Worm (Caenorhabditis elegans): ENCODE measurements around the gene casy-1.
A peak's percentile ranks its signal among the peaks of the same experiment; 100 is the strongest.

casy-1 gene

DNA sequence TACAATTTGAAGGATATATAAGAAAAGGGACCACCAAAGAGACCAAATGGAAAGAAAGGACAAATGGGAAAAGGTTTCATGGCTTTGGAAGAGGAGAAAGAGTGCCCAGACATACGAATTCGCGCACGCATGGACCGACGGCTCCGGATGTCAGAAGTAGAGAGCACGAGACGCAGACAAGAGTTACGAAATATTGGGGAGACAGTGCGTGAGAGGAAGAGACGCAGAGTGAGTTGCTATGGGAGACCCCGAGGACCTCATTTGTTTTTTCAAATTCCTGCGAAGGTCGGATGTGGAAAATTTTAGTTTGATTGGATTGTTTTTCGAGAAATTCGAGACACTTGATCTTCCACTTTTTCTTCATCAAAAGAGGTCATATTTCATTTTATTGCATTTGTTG lies 10.2 kb upstream of the casy-1 start (continued):
- TF ChIP-seq unc-39 (tag; optimal IDR thresholded peaks at IDR 0.05) (no peak), nhr-237 (tag; optimal IDR thresholded peaks at IDR 0.05) (no peak), hmg-1.1 (GFP tag; IDR thresholded peaks at IDR 0.05) (peak; percentile 31; the same call in 1 of the 2 replicates), ztf-11 (tag; optimal IDR thresholded peaks at IDR 0.05) (no peak), madf-9 (GFP tag; conservative IDR thresholded peaks at IDR 0.05) (no peak), unc-62 (GFP tag; optimal IDR thresholded peaks at IDR 0.05 in 1 of 2) (peak in 1 of 2 experiments; percentile 37), unc-62 (tag; optimal IDR thresholded peaks at IDR 0.05) (no peak), Y48G9A.11 (GFP tag; IDR thresholded peaks at IDR 0.05) (no peak), ceh-20 (GFP tag; IDR thresholded peaks at IDR 0.05) (no peak), nhr-10 (tag; optimal IDR thresholded peaks at IDR 0.05) (no peak), T20F7.1 (GFP tag; optimal IDR thresholded peaks at IDR 0.05) (no peak), lin-29 (GFP tag; IDR thresholded peaks at IDR 0.05) (no peak), lin-15B (tag; optimal IDR thresholded peaks at IDR 0.05) (no peak)

DNA sequence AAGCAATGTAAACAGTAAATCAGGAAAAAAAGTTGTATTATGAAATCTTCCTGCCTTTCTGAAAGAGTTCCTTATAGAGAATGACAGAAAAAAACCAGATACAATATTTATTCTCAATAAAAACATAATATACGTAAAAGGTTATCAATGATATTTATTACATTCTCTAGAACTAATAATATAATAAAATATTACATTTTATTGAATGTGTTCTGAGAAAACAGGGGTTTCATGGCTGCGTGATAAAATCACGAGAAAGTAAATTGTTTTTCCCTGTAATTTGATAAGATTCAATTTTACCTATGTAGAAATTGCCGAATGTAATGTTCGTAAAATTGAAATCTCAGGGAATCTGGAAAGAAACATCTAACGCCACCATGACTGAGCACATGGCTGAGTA lies 8.5 kb upstream of the casy-1 start:
- TF ChIP-seq aha-1 (tag) (peak; percentile 82), nhr-42 (GFP tag; IDR thresholded peaks at IDR 0.05) (no peak), nhr-25 (tag; optimal IDR thresholded peaks at IDR 0.05; ENCODE audit: borderline replicate concordance, insufficient read depth) (no peak), hlh-30 (tag; optimal IDR thresholded peaks at IDR 0.05; ENCODE audit: insufficient read depth) (no peak), daf-19 (GFP tag; conservative IDR thresholded peaks at IDR 0.05) (no peak), daf-16 (GFP tag; optimal IDR thresholded peaks at IDR 0.05) (no peak), daf-16 (tag; optimal IDR thresholded peaks at IDR 0.05) (no peak), duxl-1 (tag; optimal IDR thresholded peaks at IDR 0.05; ENCODE audit: poor library complexity) (no peak), F10B5.3 (tag; optimal IDR thresholded peaks at IDR 0.05) (no peak), unc-130 (GFP tag; optimal IDR thresholded peaks at IDR 0.05) (no peak)

DNA sequence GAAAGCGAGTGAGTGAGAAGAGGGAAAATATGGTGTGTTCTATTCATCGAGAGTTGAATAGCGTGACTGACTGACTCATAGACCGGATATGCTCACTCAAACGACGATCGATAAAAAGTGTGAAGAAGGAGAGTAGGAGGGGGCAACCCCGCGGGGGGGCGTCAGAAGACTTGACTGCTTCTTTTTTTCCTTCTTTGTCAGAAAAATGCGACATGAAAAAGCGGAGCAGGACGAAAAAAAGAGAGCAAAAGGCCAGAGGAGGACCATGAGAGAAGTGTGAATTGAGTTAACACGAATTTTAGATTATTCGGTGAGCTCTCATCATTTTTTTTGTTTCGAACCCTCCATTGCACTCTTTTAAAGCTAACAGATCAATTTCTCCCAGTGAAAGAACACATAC lies 5.9 kb upstream of the casy-1 start:
- TF ChIP-seq rbr-2 (tag; optimal IDR thresholded peaks at IDR 0.05) = peak; percentile 9
- TF ChIP-seq lin-13 (GFP tag; optimal IDR thresholded peaks at IDR 0.05) = no peak
- no peak for TF ChIP-seq dve-1 (tag; optimal IDR thresholded peaks at IDR 0.05; ENCODE audit: insufficient read depth)
- TF ChIP-seq hlh-30 (tag; optimal IDR thresholded peaks at IDR 0.05; ENCODE audit: insufficient read depth) = peak; percentile 33
- TF ChIP-seq skn-1 (tag; optimal IDR thresholded peaks at IDR 0.05) = no peak
- no peak for TF ChIP-seq nhr-111 (GFP tag; optimal IDR thresholded peaks at IDR 0.05)
- TF ChIP-seq lsy-2 (tag; optimal IDR thresholded peaks at IDR 0.05) = peak in 1 of 2 experiments; percentile 14
- TF ChIP-seq fkh-10 (GFP tag; optimal IDR thresholded peaks at IDR 0.05) = peak; percentile 9
- TF ChIP-seq hlh-11 (tag; optimal IDR thresholded peaks at IDR 0.05) = peak; percentile 5
- peak in 1 of 2 experiments; percentile 94 for TF ChIP-seq unc-62 (GFP tag; optimal IDR thresholded peaks at IDR 0.05 in 1 of 2)
- no peak for TF ChIP-seq unc-62 (tag; optimal IDR thresholded peaks at IDR 0.05)
- no peak for TF ChIP-seq T20F7.1 (GFP tag; optimal IDR thresholded peaks at IDR 0.05)
- TF ChIP-seq lin-15B (tag; optimal IDR thresholded peaks at IDR 0.05) = no peak
- no peak for TF ChIP-seq spr-1 (tag; optimal IDR thresholded peaks at IDR 0.05)

DNA sequence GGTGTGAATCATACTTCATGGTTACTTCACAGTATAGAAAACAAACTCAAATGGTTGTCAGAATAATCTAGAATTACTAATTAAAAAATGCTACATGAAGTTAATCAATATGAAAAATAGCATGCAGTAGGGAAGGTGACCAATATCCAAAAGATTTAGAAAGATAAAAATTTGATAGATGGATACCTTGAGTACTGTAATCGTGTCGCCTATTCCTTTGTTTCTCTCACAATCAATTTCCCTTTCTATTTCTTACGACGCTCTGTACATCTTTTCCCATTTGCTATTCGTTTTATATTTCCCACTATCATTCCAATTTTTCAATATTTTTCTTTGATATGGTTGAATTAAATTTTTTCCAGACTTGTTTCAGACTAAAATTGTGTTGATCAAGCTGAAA lies 4.8 kb upstream of the casy-1 start, which contains the start of gene B0034.7:
Gene B0034.7, plus strand, starts transcription at position 301 of the 400 bp plus-strand sequence.
- TF ChIP-seq pha-4 (GFP tag; IDR thresholded peaks at IDR 0.05) (no peak), pha-4 (tag; optimal IDR thresholded peaks at IDR 0.05) (no peak), snpc-1.2 (GFP tag; IDR thresholded peaks at IDR 0.05) (no peak), mxl-3 (GFP tag; optimal IDR thresholded peaks at IDR 0.05) (no peak), F37D6.2 (tag; optimal IDR thresholded peaks at IDR 0.05) (no peak), Y48G9A.11 (GFP tag; IDR thresholded peaks at IDR 0.05) (no peak), ceh-82 (tag; optimal IDR thresholded peaks at IDR 0.05) (no peak), duxl-1 (tag; optimal IDR thresholded peaks at IDR 0.05; ENCODE audit: poor library complexity) (no peak), egl-43 (GFP tag; IDR thresholded peaks at IDR 0.05) (no peak), ZK337.2 (GFP tag; IDR thresholded peaks at IDR 0.05) (no peak), hif-1 (tag; optimal IDR thresholded peaks at IDR 0.05) (no peak), F44E2.7 (GFP tag; IDR thresholded peaks at IDR 0.05) (no peak), nhr-6 (tag; optimal IDR thresholded peaks at IDR 0.05) (no peak), dve-1 (tag; optimal IDR thresholded peaks at IDR 0.05; ENCODE audit: insufficient read depth) (no peak), skn-1 (tag; optimal IDR thresholded peaks at IDR 0.05) (no peak), unc-130 (GFP tag; optimal IDR thresholded peaks at IDR 0.05) (no peak), nhr-42 (GFP tag; IDR thresholded peaks at IDR 0.05) (no peak)

All from whole organism, L4 larva.